Worm (Caenorhabditis elegans) whole organism, L2 larva: ENCODE data around the gene spig-4.
A peak's percentile ranks its signal among the peaks of the same experiment; 100 is the strongest.

Source experiments
- C34F6.9 ChIP-seq: fragments of 150-350 bp; optimal IDR thresholded peaks from 2 replicates; lab custom pipeline; 2014; ENCODE audit warnings: missing biosample characterization, missing genetic modification characterization
- F13H6.1 ChIP-seq: sonication (generic microtip); optimal IDR thresholded peaks from 2 replicates; lab custom pipeline; 2016; ENCODE audit warnings: missing genetic modification characterization, missing compliant biosample characterization
- R02D3.7 ChIP-seq: fragments of 150-350 bp; optimal IDR thresholded peaks from 2 replicates; lab custom pipeline; 2014; ENCODE audit warnings: missing biosample characterization, missing genetic modification characterization
- Y55F3AM.14 ChIP-seq: fragments of 200-800 bp; sonication (Bioruptor generic); optimal IDR thresholded peaks from 2 replicates; lab custom pipeline; 2018; ENCODE audit warnings: mild to moderate bottlenecking, missing genetic modification characterization, missing compliant biosample characterization
- ZK546.5 ChIP-seq: sonication (generic microtip); optimal IDR thresholded peaks from 2 replicates; lab custom pipeline; 2017; ENCODE audit warnings: missing biosample characterization, missing genetic modification characterization
- alr-1 ChIP-seq: fragments of 150-350 bp; optimal IDR thresholded peaks from 2 replicates; lab custom pipeline; 2014; ENCODE audit warnings: missing biosample characterization, missing genetic modification characterization
- aly-2 ChIP-seq: fragments of 150-350 bp; optimal IDR thresholded peaks from 2 replicates; lab custom pipeline; 2014; ENCODE audit warnings: missing biosample characterization, missing genetic modification characterization
- ama-1 ChIP-seq: fragments of 150-350 bp; optimal IDR thresholded peaks from 2 replicates; lab custom pipeline; 2018; ENCODE audit warnings: inconsistent platforms
- blmp-1 ChIP-seq: sonication (generic microtip); optimal IDR thresholded peaks from 2 replicates; lab custom pipeline; 2017; ENCODE audit warnings: missing genetic modification characterization, mild to moderate bottlenecking, missing compliant biosample characterization, antibody characterized with exemption, moderate library complexity; ENCODE audit not compliant: insufficient read depth
- ceh-16 ChIP-seq: fragments of 150-350 bp; optimal IDR thresholded peaks from 2 replicates; lab custom pipeline; 2014; ENCODE audit warnings: missing biosample characterization, missing genetic modification characterization
- ceh-82 ChIP-seq: fragments of 150-350 bp; optimal IDR thresholded peaks from 2 replicates; lab custom pipeline; 2014; ENCODE audit warnings: missing biosample characterization, missing genetic modification characterization
- crh-2 ChIP-seq: sonication (generic microtip); optimal IDR thresholded peaks from 2 replicates; lab custom pipeline; 2017; ENCODE audit warnings: missing biosample characterization, missing genetic modification characterization
- dmd-4 ChIP-seq: sonication (generic microtip); optimal IDR thresholded peaks from 2 replicates; lab custom pipeline; 2017; ENCODE audit warnings: missing biosample characterization, missing genetic modification characterization
- egl-27 ChIP-seq: sonication (generic microtip); optimal IDR thresholded peaks from 3 replicates; lab custom pipeline; 2017; ENCODE audit warnings: missing biosample characterization, missing genetic modification reagents, missing genetic modification characterization
- elt-1 ChIP-seq: fragments of 150-350 bp; optimal IDR thresholded peaks from 2 replicates; lab custom pipeline; 2014; ENCODE audit warnings: missing biosample characterization, missing genetic modification characterization
- elt-3 ChIP-seq: sonication (generic microtip); optimal IDR thresholded peaks from 2 replicates; lab custom pipeline; 2017; ENCODE audit warnings: missing biosample characterization, missing genetic modification characterization
- fos-1 ChIP-seq: fragments of 150-350 bp; optimal IDR thresholded peaks from 2 replicates; lab custom pipeline; 2014; ENCODE audit warnings: missing biosample characterization, missing genetic modification characterization
- gmeb-1 ChIP-seq: fragments of 150-350 bp; optimal IDR thresholded peaks from 2 replicates; lab custom pipeline; 2014; ENCODE audit warnings: missing biosample characterization, missing genetic modification characterization
- lin-11 ChIP-seq: fragments of 150-350 bp; sonication (generic microtip); optimal IDR thresholded peaks from 2 replicates; lab custom pipeline; 2014; ENCODE audit warnings: missing biosample characterization, missing genetic modification characterization, inconsistent platforms, mixed read lengths
- lin-13 ChIP-seq: fragments of 150-350 bp; optimal IDR thresholded peaks from 2 replicates; lab custom pipeline; 2014; ENCODE audit warnings: missing biosample characterization, missing genetic modification reagents, missing genetic modification characterization
- lin-39 ChIP-seq: fragments of 150-350 bp; optimal IDR thresholded peaks from 2 replicates; lab custom pipeline; 2014; ENCODE audit warnings: missing biosample characterization, missing genetic modification reagents, missing genetic modification characterization
- lsy-2 ChIP-seq, 2 experiments: fragments of 150-350 bp in 1 of 2; sonication (generic microtip) in 1 of 2; optimal IDR thresholded peaks; 2 replicates each; lab custom pipeline; 2014 to 2017; ENCODE audit warnings: missing biosample characterization in 2 of 2, missing genetic modification characterization in 2 of 2
- mab-5 ChIP-seq: fragments of 150-350 bp; optimal IDR thresholded peaks from 2 replicates; lab custom pipeline; 2014; ENCODE audit warnings: missing biosample characterization, missing genetic modification characterization
- mbf-1 ChIP-seq: sonication (generic microtip); optimal IDR thresholded peaks from 2 replicates; lab custom pipeline; 2017; ENCODE audit warnings: missing biosample characterization, missing genetic modification characterization
- mdl-1 ChIP-seq, 2 experiments: fragments of 150-350 bp in 1 of 2; sonication (generic microtip) in 1 of 2; optimal IDR thresholded peaks; 2 replicates each; lab custom pipeline; 2017; ENCODE audit warnings: missing biosample characterization in 2 of 2, missing genetic modification characterization in 2 of 2
- nhr-10 ChIP-seq: sonication (generic microtip); optimal IDR thresholded peaks from 2 replicates; lab custom pipeline; 2017; ENCODE audit warnings: missing biosample characterization, missing genetic modification characterization
- nhr-11 ChIP-seq: fragments of 150-350 bp; optimal IDR thresholded peaks from 2 replicates; lab custom pipeline; 2014; ENCODE audit warnings: missing biosample characterization, missing genetic modification characterization
- nhr-12 ChIP-seq: fragments of 150-350 bp; optimal IDR thresholded peaks from 2 replicates; lab custom pipeline; 2014; ENCODE audit warnings: missing biosample characterization, missing genetic modification characterization
- nhr-129 ChIP-seq: fragments of 150-350 bp; optimal IDR thresholded peaks from 2 replicates; lab custom pipeline; 2014; ENCODE audit warnings: missing biosample characterization, missing genetic modification characterization
- nhr-21 ChIP-seq: fragments of 150-350 bp; optimal IDR thresholded peaks from 2 replicates; lab custom pipeline; 2014; ENCODE audit warnings: missing biosample characterization, missing genetic modification characterization
- nhr-23 ChIP-seq: fragments of 150-350 bp; optimal IDR thresholded peaks from 2 replicates; lab custom pipeline; 2014; ENCODE audit warnings: missing biosample characterization, missing genetic modification reagents, missing genetic modification characterization
- nhr-237 ChIP-seq: fragments of 150-350 bp; optimal IDR thresholded peaks from 2 replicates; lab custom pipeline; 2014; ENCODE audit warnings: missing biosample characterization, missing genetic modification characterization
- nhr-25 ChIP-seq: fragments of 150-350 bp; sonication (generic microtip); optimal IDR thresholded peaks from 3 replicates; lab custom pipeline; 2014; ENCODE audit warnings: missing biosample characterization, missing genetic modification characterization
- nhr-6 ChIP-seq: fragments of 150-350 bp; optimal IDR thresholded peaks from 2 replicates; lab custom pipeline; 2014; ENCODE audit warnings: missing biosample characterization, missing genetic modification characterization
- nhr-77 ChIP-seq: fragments of 150-350 bp; optimal IDR thresholded peaks from 2 replicates; lab custom pipeline; 2014; ENCODE audit warnings: missing biosample characterization, missing genetic modification characterization
- peb-1 ChIP-seq: fragments of 150-350 bp; optimal IDR thresholded peaks from 2 replicates; lab custom pipeline; 2014; ENCODE audit warnings: missing biosample characterization, missing genetic modification characterization
- sem-4 ChIP-seq: fragments of 150-350 bp; optimal IDR thresholded peaks from 2 replicates; lab custom pipeline; 2014; ENCODE audit warnings: missing biosample characterization, missing genetic modification reagents, missing genetic modification characterization
- skn-1 ChIP-seq: sonication (generic microtip); optimal IDR thresholded peaks from 2 replicates; lab custom pipeline; 2017; ENCODE audit warnings: missing biosample characterization, missing genetic modification characterization
- sma-3 ChIP-seq: sonication (generic microtip); optimal IDR thresholded peaks from 2 replicates; lab custom pipeline; 2016; ENCODE audit warnings: missing genetic modification reagents, missing genetic modification characterization, missing compliant biosample characterization
- sma-9 ChIP-seq, 2 experiments: fragments of 150-350 bp in 1 of 2; sonication (generic microtip) in 1 of 2; optimal IDR thresholded peaks; 2 replicates each; lab custom pipeline; 2014 to 2016; ENCODE audit warnings: missing genetic modification characterization in 2 of 2, mild to moderate bottlenecking in 1 of 2, missing biosample characterization in 1 of 2, missing compliant biosample characterization in 1 of 2, missing genetic modification reagents in 1 of 2, moderate library complexity in 1 of 2
- snpc-4 ChIP-seq: fragments of 150-350 bp; optimal IDR thresholded peaks from 2 replicates; lab custom pipeline; 2014; ENCODE audit warnings: missing biosample characterization, missing genetic modification characterization
- unc-39 ChIP-seq: fragments of 150-350 bp; optimal IDR thresholded peaks from 2 replicates; lab custom pipeline; 2014; ENCODE audit warnings: missing biosample characterization, missing genetic modification characterization
- unc-55 ChIP-seq: fragments of 150-350 bp; sonication (generic microtip); optimal IDR thresholded peaks from 3 replicates; lab custom pipeline; 2014; ENCODE audit warnings: missing biosample characterization, missing genetic modification reagents, missing genetic modification characterization
- unc-62 ChIP-seq: fragments of 150-350 bp; optimal IDR thresholded peaks from 2 replicates; lab custom pipeline; 2014; ENCODE audit warnings: missing biosample characterization, missing genetic modification reagents, missing genetic modification characterization
- zag-1 ChIP-seq: fragments of 150-350 bp; optimal IDR thresholded peaks from 2 replicates; lab custom pipeline; 2014; ENCODE audit warnings: missing biosample characterization, missing genetic modification characterization
- ztf-1 ChIP-seq: fragments of 200-800 bp; sonication (Bioruptor generic); conservative IDR thresholded peaks from 2 replicates; pipeline ENCODE4 v1.3.6; 2022; ENCODE audit warnings: missing genetic modification characterization, missing compliant biosample characterization
- ztf-11 ChIP-seq: sonication (generic microtip); optimal IDR thresholded peaks from 2 replicates; lab custom pipeline; 2017; ENCODE audit warnings: missing biosample characterization, missing genetic modification characterization
- ztf-4 ChIP-seq: fragments of 150-350 bp; optimal IDR thresholded peaks from 2 replicates; lab custom pipeline; 2014; ENCODE audit warnings: missing biosample characterization, missing genetic modification characterization

spig-4 gene

ce11 chrV:14324502-14325467 lies 18.1 kb upstream of the spig-4 start, which contains the start of the genes F47B8.4 and F47B8.18:
TSS of gene F47B8.4 (minus strand) at chrV:14324673.
TSS of gene F47B8.18 (minus strand) at chrV:14325464.
- TF ChIP-seq fos-1 (peak; percentile 26), R02D3.7 (tag; lab: Kevin White, UChicago) (no peak)
- TF ChIP-seq, all 48 proteins: peak for 1

- TF ChIP-seq R02D3.7 (tag; lab: Kevin White, UChicago) (no peak), crh-2 (tag; lab: Kevin White, UChicago) (peak; percentile 56), mbf-1 (no peak), fos-1 (peak; percentile 1), ceh-16 (tag; lab: Kevin White, UChicago) (no peak), snpc-4 (tag; lab: Kevin White, UChicago) (peak; percentile 46), zag-1 (no peak), nhr-6 (no peak), elt-3 (tag; lab: Kevin White, UChicago) (no peak), nhr-12 (tag; lab: Kevin White, UChicago) (no peak), lin-13 (GFP tag; lab: Kevin White, UChicago) (peak; percentile 25), egl-27 (tag; lab: Kevin White, UChicago) (no peak), aly-2 (tag; lab: Kevin White, UChicago) (no peak), sma-3 (no peak), Y55F3AM.14 (GFP tag; lab: Kevin White, UChicago) (no peak), peb-1 (tag; lab: Kevin White, UChicago) (no peak), lin-11 (tag; lab: Kevin White, UChicago) (no peak), gmeb-1 (tag; lab: Kevin White, UChicago) (peak; percentile 23), C34F6.9 (peak; percentile 83), ama-1 (lab: Kevin White, UChicago) (peak; percentile 59), nhr-10 (tag; lab: Kevin White, UChicago) (no peak), blmp-1 (tag; lab: Kevin White, UChicago) (no peak), sem-4 (peak; percentile 25), nhr-77 (tag; lab: Kevin White, UChicago) (no peak), F13H6.1 (tag; lab: Kevin White, UChicago) (peak; percentile 15), nhr-129 (tag; lab: Kevin White, UChicago) (peak; percentile 65), skn-1 (tag; lab: Kevin White, UChicago) (no peak), nhr-237 (tag; lab: Kevin White, UChicago) (no peak), nhr-23 (no peak), unc-39 (tag; lab: Kevin White, UChicago) (no peak), nhr-25 (tag; lab: Kevin White, UChicago) (peak; percentile 1), ztf-11 (tag; lab: Kevin White, UChicago) (no peak), sma-9 (GFP tag; optimal IDR thresholded peaks at IDR 0.05; lab: Kevin White, UChicago) (peak; percentile 27), sma-9 (tag; optimal IDR thresholded peaks at IDR 0.05; lab: Kevin White, UChicago) (no peak), unc-62 (GFP tag; lab: Kevin White, UChicago) (no peak), ZK546.5 (tag; lab: Kevin White, UChicago) (no peak), ztf-1 (GFP tag; lab: Robert Waterston, UW) (no peak), elt-1 (tag; lab: Kevin White, UChicago) (no peak), lsy-2 (tag; optimal IDR thresholded peaks at IDR 0.05; lab: Kevin White, UChicago) (peak in 1 of 2 experiments; percentile 62), lin-39 (tag; lab: Kevin White, UChicago) (no peak), nhr-11 (no peak), mab-5 (tag; lab: Kevin White, UChicago) (no peak), dmd-4 (tag; lab: Kevin White, UChicago) (no peak), nhr-21 (no peak), ceh-82 (tag; lab: Kevin White, UChicago) (no peak), unc-55 (GFP tag; lab: Kevin White, UChicago) (peak; percentile 62), mdl-1 (tag; optimal IDR thresholded peaks at IDR 0.05; lab: Kevin White, UChicago) (no peak), alr-1 (tag; lab: Kevin White, UChicago) (no peak), ztf-4 (no peak)
- TF ChIP-seq, all 48 proteins: peak for 14
Measured at ce11 chrV:14322743-14323142, 16.1 kb upstream of the spig-4 start, which contains the start of gene F47B8.3. TSS of gene F47B8.3 (minus strand) at chrV:14323003.
